Fruit fly (Drosophila melanogaster): ENCODE data around the gene CG31789.

Gene CG31789

dm6 chr2L:18557965-18558537 lies 47.7 kb upstream of the CG31789 start (continued):
- TF ChIP-seq corto (GFP tag; optimal IDR thresholded peaks at IDR 0.05) (no peak), slbo (GFP tag; IDR thresholded peaks at IDR 0.05) (peak; percentile 87), dm (GFP tag; optimal IDR thresholded peaks at IDR 0.05) (no peak), Antp (GFP tag; optimal IDR thresholded peaks at IDR 0.05) (peak; percentile 31), H15 (GFP tag; IDR thresholded peaks at IDR 0.05) (peak; percentile 75), CG10209 (GFP tag; optimal IDR thresholded peaks at IDR 0.05) (peak; percentile 76), Dip3 (GFP tag; optimal IDR thresholded peaks at IDR 0.05) (peak; percentile 32), caup (GFP tag; optimal IDR thresholded peaks at IDR 0.05; ENCODE audit: severe bottlenecking) (peak; percentile 78), psq (GFP tag; optimal IDR thresholded peaks at IDR 0.05) (no peak), CG16813 (GFP tag; IDR thresholded peaks at IDR 0.05; ENCODE audit: partially characterized antibody) (no peak), lilli (GFP tag; optimal IDR thresholded peaks at IDR 0.05) (peak; percentile 62), prd (optimal IDR thresholded peaks at IDR 0.05) (no peak), prd (GFP tag; IDR thresholded peaks at IDR 0.05) (peak; percentile 75), Mad (GFP tag; optimal IDR thresholded peaks at IDR 0.05) (peak; percentile 39), Bdp1 (GFP tag; optimal IDR thresholded peaks at IDR 0.05) (no peak), B-H2 (GFP tag; optimal IDR thresholded peaks at IDR 0.05) (no peak), CHES-1-like (GFP tag; optimal IDR thresholded peaks at IDR 0.05) (no peak), CG1603 (tag; optimal IDR thresholded peaks at IDR 0.05) (peak; percentile 14), odd (GFP tag; optimal IDR thresholded peaks at IDR 0.05) (peak; percentile 44), Tbp (GFP tag; optimal IDR thresholded peaks at IDR 0.05) (no peak), ci (GFP tag; IDR thresholded peaks at IDR 0.05) (peak; percentile 66; the same call in 1 of the 3 replicates), pb (GFP tag; optimal IDR thresholded peaks at IDR 0.05) (no peak), Bteb2 (GFP tag; optimal IDR thresholded peaks at IDR 0.05) (peak; percentile 19), CG15514 (GFP tag; optimal IDR thresholded peaks at IDR 0.05) (peak; percentile 62), CG31388 (GFP tag; optimal IDR thresholded peaks at IDR 0.05) (peak; percentile 43), pfk (GFP tag; optimal IDR thresholded peaks at IDR 0.05) (no peak), CG12071 (GFP tag; optimal IDR thresholded peaks at IDR 0.05) (peak; percentile 12), dimm (GFP tag; IDR thresholded peaks at IDR 0.05) (no peak; the same call in 1 of the 2 replicates), schlank (tag; optimal IDR thresholded peaks at IDR 0.05) (peak; percentile 38), Nf-YC (tag; optimal IDR thresholded peaks at IDR 0.05) (peak; percentile 48), CG12299 (tag; optimal IDR thresholded peaks at IDR 0.05) (peak; percentile 3), CG5953 (GFP tag; IDR thresholded peaks at IDR 0.05) (peak; percentile 60), gfzf (GFP tag; optimal IDR thresholded peaks at IDR 0.05) (no peak), Sry-δ (GFP tag; optimal IDR thresholded peaks at IDR 0.05) (no peak), kah (GFP tag; optimal IDR thresholded peaks at IDR 0.05) (peak; percentile 3), CG7928 (GFP tag; optimal IDR thresholded peaks at IDR 0.05) (peak; percentile 33), CkIIα-i1 (GFP tag; IDR thresholded peaks at IDR 0.05) (no peak), B-H1 (GFP tag; IDR thresholded peaks at IDR 0.05) (peak; percentile 64; the same call in 2 of the 3 replicates), HLH54F (GFP tag; optimal IDR thresholded peaks at IDR 0.05) (no peak), insv (GFP tag; optimal IDR thresholded peaks at IDR 0.05) (no peak), CG10274 (GFP tag; optimal IDR thresholded peaks at IDR 0.05) (peak; percentile 7), Kr (GFP tag; optimal IDR thresholded peaks at IDR 0.05) (no peak), E2f2 (GFP tag; IDR thresholded peaks at IDR 0.05) (peak; percentile 69), tgo (GFP tag; IDR thresholded peaks at IDR 0.05) (peak; percentile 82), en (GFP tag; optimal IDR thresholded peaks at IDR 0.05) (no peak), Atf3 (GFP tag; optimal IDR thresholded peaks at IDR 0.05) (no peak), CG31441 (GFP tag; IDR thresholded peaks at IDR 0.05) (peak; percentile 83), CG17359 (tag; optimal IDR thresholded peaks at IDR 0.05) (peak; percentile 83), Med (GFP tag) (peak; percentile 82), CG8944 (GFP tag; optimal IDR thresholded peaks at IDR 0.05) (no peak), crp (GFP tag; optimal IDR thresholded peaks at IDR 0.05) (peak in 1 of 2 experiments; percentile 9)
